Worm (Caenorhabditis elegans) whole organism, L1 larva: Measurements from ENCODE around the gene sago-1.

Source experiments
- C04F5.9 ChIP-seq: sonication (generic microtip); optimal IDR thresholded peaks from 2 replicates; lab custom pipeline; 2016; ENCODE audit warnings: missing genetic modification characterization, missing compliant biosample characterization
- C16A3.4 ChIP-seq: fragments of 150-350 bp; optimal IDR thresholded peaks from 2 replicates; lab custom pipeline; 2014; ENCODE audit warnings: missing biosample characterization, missing genetic modification characterization
- C34B4.2 ChIP-seq: sonication (generic microtip); optimal IDR thresholded peaks from 2 replicates; lab custom pipeline; 2017; ENCODE audit warnings: mild to moderate bottlenecking, missing genetic modification characterization, missing compliant biosample characterization
- Y116A8C.19 ChIP-seq: sonication (generic microtip); optimal IDR thresholded peaks from 2 replicates; lab custom pipeline; 2016; ENCODE audit warnings: missing compliant biosample characterization, missing genetic modification characterization, borderline replicate concordance
- alr-1 ChIP-seq: fragments of 200-800 bp; sonication (Bioruptor generic); optimal IDR thresholded peaks from 2 replicates; lab custom pipeline; 2018; ENCODE audit warnings: borderline replicate concordance, mild to moderate bottlenecking, missing genetic modification characterization, missing compliant biosample characterization
- aly-2 ChIP-seq: fragments of 150-350 bp; optimal IDR thresholded peaks from 2 replicates; lab custom pipeline; 2014; ENCODE audit warnings: missing biosample characterization, missing genetic modification characterization
- ama-1 ChIP-seq: fragments of 150-350 bp; optimal IDR thresholded peaks from 2 replicates; lab custom pipeline; 2014
- blmp-1 ChIP-seq: fragments of 150-350 bp; optimal IDR thresholded peaks from 2 replicates; lab custom pipeline; 2014; ENCODE audit warnings: missing biosample characterization, missing genetic modification characterization
- ceh-63 ChIP-seq: fragments of 200-800 bp; sonication (Bioruptor generic); optimal IDR thresholded peaks from 2 replicates; lab custom pipeline; 2018; ENCODE audit warnings: mild to moderate bottlenecking, missing genetic modification characterization, missing compliant biosample characterization
- ceh-88 ChIP-seq: fragments of 200-800 bp; sonication (Bioruptor generic); IDR thresholded peaks from 2 replicates; pipeline ENCODE4 v1.3.6; 2022; ENCODE audit warnings: missing genetic modification characterization, missing compliant biosample characterization
- ces-1 ChIP-seq: fragments of 150-350 bp; optimal IDR thresholded peaks from 2 replicates; lab custom pipeline; 2014; ENCODE audit warnings: missing biosample characterization, missing genetic modification reagents, missing genetic modification characterization
- dsc-1 ChIP-seq: sonication (generic microtip); optimal IDR thresholded peaks from 2 replicates; lab custom pipeline; 2016; ENCODE audit warnings: mild to moderate bottlenecking, missing genetic modification characterization, missing compliant biosample characterization
- efl-1 ChIP-seq, 4 experiments: fragments of 150-350 bp; optimal IDR thresholded peaks in 3 of 4; peaks in 1 of 4; 1 replicate in 1 of 4; 2 replicates in 3 of 4; lab custom pipeline; 2014; ENCODE audit warnings: missing biosample characterization in 2 of 4, missing genetic modification characterization in 2 of 4, missing genetic modification reagents in 2 of 4
- egl-13 ChIP-seq: sonication (generic microtip); optimal IDR thresholded peaks from 2 replicates; lab custom pipeline; 2016; ENCODE audit warnings: missing genotype, missing genetic modification reagents, missing genetic modification characterization, missing compliant biosample characterization
- elt-2 ChIP-seq: sonication (generic microtip); optimal IDR thresholded peaks from 2 replicates; lab custom pipeline; 2016; ENCODE audit warnings: missing genetic modification characterization, mild to moderate bottlenecking, inconsistent platforms, missing compliant biosample characterization, missing genetic modification reagents
- elt-3 ChIP-seq, 6 experiments: fragments of 150-350 bp in 1 of 6; sonication (generic microtip); optimal IDR thresholded peaks; 2 replicates each; lab custom pipeline; 2017 to 2018; ENCODE audit warnings: missing biosample characterization in 6 of 6, missing genetic modification characterization in 6 of 6, inconsistent platforms in 1 of 6
- ets-5 ChIP-seq: fragments of 200-800 bp; sonication (Bioruptor generic); IDR thresholded peaks from 2 replicates; pipeline ENCODE4 v1.3.6; 2022; ENCODE audit warnings: missing genetic modification characterization, missing compliant biosample characterization
- fkh-4 ChIP-seq: sonication (generic microtip); optimal IDR thresholded peaks from 2 replicates; lab custom pipeline; 2016; ENCODE audit warnings: missing compliant biosample characterization, missing genetic modification characterization, borderline replicate concordance
- fkh-8 ChIP-seq: sonication (generic microtip); optimal IDR thresholded peaks from 2 replicates; lab custom pipeline; 2016; ENCODE audit warnings: mild to moderate bottlenecking, missing genetic modification characterization, missing compliant biosample characterization
- grh-1 ChIP-seq: fragments of 200-800 bp; sonication (Bioruptor generic); IDR thresholded peaks from 2 replicates; pipeline ENCODE4 v1.3.6; 2022; ENCODE audit warnings: missing genetic modification reagents, missing genetic modification characterization, missing compliant biosample characterization
- hlh-17 ChIP-seq: fragments of 200-800 bp; sonication (Bioruptor generic); optimal IDR thresholded peaks from 2 replicates; lab custom pipeline; 2018; ENCODE audit warnings: missing genetic modification characterization, mild to moderate bottlenecking, missing compliant biosample characterization, moderate library complexity, borderline replicate concordance
- hpl-2 ChIP-seq: fragments of 150-350 bp; optimal IDR thresholded peaks from 2 replicates; lab custom pipeline; 2014; ENCODE audit warnings: missing biosample characterization, missing genetic modification reagents, missing genetic modification characterization
- isw-1 ChIP-seq: fragments of 200-800 bp; sonication (Bioruptor generic); IDR thresholded peaks from 2 replicates; pipeline ENCODE4 v1.3.6; 2022; ENCODE audit warnings: missing genetic modification characterization, missing compliant biosample characterization
- jun-1 ChIP-seq: fragments of 150-350 bp; optimal IDR thresholded peaks from 2 replicates; lab custom pipeline; 2014; ENCODE audit warnings: missing biosample characterization, missing genetic modification reagents, missing genetic modification characterization
- lin-13 ChIP-seq: fragments of 150-350 bp; optimal IDR thresholded peaks from 2 replicates; lab custom pipeline; 2014; ENCODE audit warnings: missing biosample characterization, missing genetic modification reagents, missing genetic modification characterization
- lin-15B ChIP-seq: fragments of 150-350 bp; sonication (generic microtip); optimal IDR thresholded peaks from 3 replicates; lab custom pipeline; 2014; ENCODE audit warnings: missing biosample characterization, missing genetic modification characterization
- lin-35 ChIP-seq, 2 experiments: fragments of 150-350 bp; optimal IDR thresholded peaks; 2 replicates each; lab custom pipeline; 2014; ENCODE audit warnings: missing biosample characterization in 2 of 2, missing genetic modification characterization in 2 of 2, missing genetic modification reagents in 2 of 2
- lsy-2 ChIP-seq, 2 experiments: fragments of 150-350 bp; optimal IDR thresholded peaks; 2 replicates each; lab custom pipeline; 2014; ENCODE audit warnings: missing biosample characterization in 2 of 2, missing genetic modification characterization in 2 of 2
- mab-9 ChIP-seq: fragments of 200-800 bp; sonication (Bioruptor generic); IDR thresholded peaks from 2 replicates; pipeline ENCODE4 v1.3.6; 2022; ENCODE audit warnings: missing genetic modification reagents, missing genetic modification characterization, missing compliant biosample characterization
- mdl-1 ChIP-seq, 2 experiments: fragments of 150-350 bp; optimal IDR thresholded peaks; 2 replicates each; lab custom pipeline; 2014 to 2017; ENCODE audit warnings: missing biosample characterization in 2 of 2, missing genetic modification characterization in 2 of 2, inconsistent platforms in 1 of 2
- mef-2 ChIP-seq: fragments of 150-350 bp; optimal IDR thresholded peaks from 2 replicates; lab custom pipeline; 2014; ENCODE audit warnings: missing biosample characterization, missing genetic modification characterization
- mep-1 ChIP-seq: fragments of 150-350 bp; optimal IDR thresholded peaks from 2 replicates; lab custom pipeline; 2014; ENCODE audit warnings: missing biosample characterization, missing genetic modification characterization
- nhr-11 ChIP-seq: fragments of 150-350 bp; optimal IDR thresholded peaks from 2 replicates; lab custom pipeline; 2014; ENCODE audit warnings: missing biosample characterization, missing genetic modification characterization
- nhr-19 ChIP-seq: fragments of 200-800 bp; sonication (Bioruptor generic); conservative IDR thresholded peaks from 2 replicates; pipeline ENCODE4 v1.3.6; 2022; ENCODE audit warnings: missing genetic modification characterization, missing compliant biosample characterization
- nhr-20 ChIP-seq: sonication (generic microtip); optimal IDR thresholded peaks from 2 replicates; lab custom pipeline; 2016; ENCODE audit warnings: mild to moderate bottlenecking, missing genetic modification characterization, missing compliant biosample characterization
- nhr-237 ChIP-seq: fragments of 150-350 bp; optimal IDR thresholded peaks from 2 replicates; lab custom pipeline; 2014; ENCODE audit warnings: missing biosample characterization, missing genetic modification characterization
- nhr-28 ChIP-seq: fragments of 150-350 bp; optimal IDR thresholded peaks from 2 replicates; lab custom pipeline; 2014; ENCODE audit warnings: missing biosample characterization, missing genetic modification characterization
- nhr-47 ChIP-seq: sonication (generic microtip); optimal IDR thresholded peaks from 2 replicates; lab custom pipeline; 2016; ENCODE audit warnings: mild to moderate bottlenecking, missing genetic modification characterization, moderate library complexity, missing compliant biosample characterization
- nhr-71 ChIP-seq: sonication (generic microtip); optimal IDR thresholded peaks from 2 replicates; lab custom pipeline; 2016; ENCODE audit warnings: mild to moderate bottlenecking, missing genetic modification characterization, moderate library complexity, missing compliant biosample characterization
- nhr-77 ChIP-seq: fragments of 150-350 bp; optimal IDR thresholded peaks from 2 replicates; lab custom pipeline; 2014; ENCODE audit warnings: missing biosample characterization, missing genetic modification characterization
- nhr-84 ChIP-seq: sonication (generic microtip); optimal IDR thresholded peaks from 2 replicates; lab custom pipeline; 2017; ENCODE audit warnings: missing biosample characterization, missing genetic modification characterization
- nhr-85 ChIP-seq: sonication (generic microtip); peaks from one replicate; lab custom pipeline; 2016; ENCODE audit warnings: missing genetic modification characterization, inconsistent platforms, missing compliant biosample characterization
- nhr-90 ChIP-seq: sonication (generic microtip); optimal IDR thresholded peaks from 2 replicates; lab custom pipeline; 2016; ENCODE audit warnings: mild to moderate bottlenecking, missing genetic modification characterization, missing compliant biosample characterization; ENCODE audit not compliant: poor library complexity
- rnt-1 ChIP-seq: sonication (generic microtip); optimal IDR thresholded peaks from 2 replicates; lab custom pipeline; 2016; ENCODE audit warnings: mild to moderate bottlenecking, missing genetic modification characterization, moderate library complexity, missing compliant biosample characterization
- skn-1 ChIP-seq: fragments of 150-350 bp; optimal IDR thresholded peaks from 2 replicates; lab custom pipeline; 2014; ENCODE audit warnings: missing biosample characterization, missing genetic modification characterization
- snpc-4 ChIP-seq: fragments of 150-350 bp; optimal IDR thresholded peaks from 2 replicates; lab custom pipeline; 2014; ENCODE audit warnings: missing biosample characterization, missing genetic modification characterization
- snu-23 ChIP-seq: sonication (generic microtip); optimal IDR thresholded peaks from 2 replicates; lab custom pipeline; 2016; ENCODE audit warnings: missing genetic modification characterization, missing compliant biosample characterization
- sptf-1 ChIP-seq: fragments of 150-350 bp; optimal IDR thresholded peaks from 2 replicates; lab custom pipeline; 2014; ENCODE audit warnings: missing biosample characterization, missing genetic modification characterization
- sup-37 ChIP-seq: fragments of 200-800 bp; sonication (Bioruptor generic); optimal IDR thresholded peaks from 2 replicates; lab custom pipeline; 2018; ENCODE audit warnings: mild to moderate bottlenecking, missing genetic modification characterization, missing compliant biosample characterization
- tbx-2 ChIP-seq: sonication (generic microtip); optimal IDR thresholded peaks from 2 replicates; lab custom pipeline; 2016; ENCODE audit warnings: missing genetic modification characterization, missing compliant biosample characterization
- unc-86 ChIP-seq: sonication (generic microtip); optimal IDR thresholded peaks from 2 replicates; lab custom pipeline; 2016; ENCODE audit warnings: missing genetic modification characterization, missing compliant biosample characterization
- unc-98 ChIP-seq: fragments of 200-800 bp; sonication (Bioruptor generic); IDR thresholded peaks from 2 replicates; pipeline ENCODE4 v1.3.6; 2022; ENCODE audit warnings: missing genetic modification characterization, missing compliant biosample characterization
- zip-4 ChIP-seq: fragments of 200-800 bp; sonication (Bioruptor generic); optimal IDR thresholded peaks from 2 replicates; lab custom pipeline; 2018; ENCODE audit warnings: mild to moderate bottlenecking, missing genetic modification characterization, moderate library complexity, missing compliant biosample characterization
- ztf-11 ChIP-seq, 2 experiments: sonication (generic microtip); optimal IDR thresholded peaks; 2 replicates each; lab custom pipeline; 2016 to 2017; ENCODE audit warnings: missing genetic modification characterization in 2 of 2, missing biosample characterization in 1 of 2, missing compliant biosample characterization in 1 of 2

Gene sago-1

DNA sequence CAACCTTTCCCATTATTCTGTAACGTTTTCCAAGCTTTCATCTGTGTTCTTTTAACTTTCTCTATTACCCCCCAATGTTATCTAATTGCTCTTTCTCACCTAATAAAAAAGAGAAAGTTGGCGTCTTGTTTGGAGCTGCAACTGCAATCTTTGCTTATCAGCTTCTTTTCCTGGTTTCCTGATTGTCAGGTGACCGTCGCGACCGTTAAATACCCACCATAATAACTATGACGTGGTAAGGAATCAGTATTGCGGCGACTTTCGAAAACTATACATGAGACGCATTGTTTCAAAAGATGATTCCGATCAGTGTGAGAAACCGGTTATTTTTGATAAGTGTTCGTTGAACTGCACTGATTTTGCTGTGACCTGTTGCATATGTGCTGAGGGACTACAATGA is 28.4 kb upstream of the sago-1 start:
- TF ChIP-seq mab-9 (GFP tag; lab: Robert Waterston, UW) (no peak), zip-4 (no peak), C16A3.4 (no peak), skn-1 (tag; lab: Kevin White, UChicago) (no peak), hlh-17 (GFP tag; lab: Kevin White, UChicago) (no peak), egl-13 (tag; lab: Kevin White, UChicago) (no peak), alr-1 (tag; lab: Kevin White, UChicago) (no peak), sptf-1 (tag; lab: Kevin White, UChicago) (no peak), nhr-77 (tag; lab: Kevin White, UChicago) (no peak), ztf-11 (tag; optimal IDR thresholded peaks at IDR 0.05; lab: Kevin White, UChicago) (no peak), hpl-2 (GFP tag; lab: Kevin White, UChicago) (no peak), ces-1 (GFP tag; lab: Kevin White, UChicago) (no peak), fkh-4 (tag; lab: Kevin White, UChicago) (no peak), fkh-8 (tag; lab: Kevin White, UChicago) (no peak), elt-2 (tag; lab: Kevin White, UChicago) (peak; percentile 95), lin-35 (GFP tag; optimal IDR thresholded peaks at IDR 0.05; lab: Kevin White, UChicago) (peak in 1 of 2 experiments; percentile 61), nhr-237 (no peak), efl-1 (optimal IDR thresholded peaks at IDR 0.05; lab: Kevin White, UChicago) (no peak), efl-1 (GFP tag; optimal IDR thresholded peaks at IDR 0.05 in 1 of 2; lab: Kevin White, UChicago) (peak in 1 of 2 experiments; percentile 59), nhr-47 (tag; lab: Kevin White, UChicago) (no peak), lsy-2 (tag; optimal IDR thresholded peaks at IDR 0.05; lab: Kevin White, UChicago) (peak in 1 of 2 experiments; percentile 18), nhr-71 (tag; lab: Kevin White, UChicago) (peak; percentile 68), blmp-1 (tag; lab: Kevin White, UChicago) (peak; percentile 71), grh-1 (peak; percentile 63), snpc-4 (tag; lab: Kevin White, UChicago) (no peak), tbx-2 (tag; lab: Kevin White, UChicago) (no peak), mef-2 (tag; lab: Kevin White, UChicago) (no peak), mdl-1 (tag; optimal IDR thresholded peaks at IDR 0.05; lab: Kevin White, UChicago) (peak in 1 of 2 experiments; percentile 13), nhr-85 (tag; lab: Kevin White, UChicago) (peak; percentile 72), nhr-20 (peak; percentile 65), nhr-90 (tag; lab: Kevin White, UChicago) (peak; percentile 25), lin-13 (GFP tag; lab: Kevin White, UChicago) (no peak), nhr-19 (GFP tag; lab: Robert Waterston, UW) (peak; percentile 39), unc-86 (tag; lab: Kevin White, UChicago) (no peak), nhr-11 (tag; lab: Kevin White, UChicago) (no peak), ceh-63 (GFP tag; lab: Kevin White, UChicago) (no peak), lin-15B (no peak), nhr-28 (tag; lab: Kevin White, UChicago) (no peak), aly-2 (tag; lab: Kevin White, UChicago) (no peak), mep-1 (tag; lab: Kevin White, UChicago) (no peak), C34B4.2 (tag; lab: Kevin White, UChicago) (no peak), nhr-84 (tag; lab: Kevin White, UChicago) (no peak), jun-1 (tag; lab: Kevin White, UChicago) (peak; percentile 39), C04F5.9 (tag; lab: Kevin White, UChicago) (no peak), sup-37 (GFP tag; lab: Kevin White, UChicago) (no peak), elt-3 (tag; optimal IDR thresholded peaks at IDR 0.05; lab: Kevin White, UChicago) (peak in 1 of 6 experiments; percentile 69), Y116A8C.19 (tag; lab: Kevin White, UChicago) (no peak), dsc-1 (tag; lab: Kevin White, UChicago) (no peak), rnt-1 (tag; lab: Kevin White, UChicago) (no peak), ama-1 (no peak), ceh-88 (no peak), isw-1 (GFP tag; lab: Robert Waterston, UW) (no peak), unc-98 (GFP tag; lab: Robert Waterston, UW) (no peak), ets-5 (GFP tag; lab: Robert Waterston, UW) (no peak), snu-23 (no peak)
